Fruit fly (Drosophila melanogaster): ENCODE data around the gene Vps53.

- TF ChIP-seq Myc (optimal IDR thresholded peaks at IDR 0.05) (no peak), insv (optimal IDR thresholded peaks at IDR 0.05) (no peak), Sin3A (optimal IDR thresholded peaks at IDR 0.05) (no peak), ttk (optimal IDR thresholded peaks at IDR 0.05) (no peak), h (optimal IDR thresholded peaks at IDR 0.05) (no peak), psq (optimal IDR thresholded peaks at IDR 0.05) (no peak)
These were observed 2.2 kb upstream of the Vps53 start, which contains the start of gene Tps1 for dm6 chr2L:4388027-4388426.
